Fruit fly (Drosophila melanogaster) Kc167 (cell line): Measurements from ENCODE around the gene Npc2h.

Experiments used
- Myc ChIP-seq: fragments of >200 bp; optimal IDR thresholded peaks from 2 replicates; lab custom pipeline; 2017; ENCODE audit warnings: missing external identifiers
- psq ChIP-seq: fragments of >200 bp; optimal IDR thresholded peaks from 2 replicates; lab custom pipeline; 2017; ENCODE audit warnings: missing external identifiers

- no peak for TF ChIP-seq Myc (lab: Kevin White, UChicago)
- TF ChIP-seq psq: no peak
Measured at dm6 chr3R:30782553-30782952, 36.5 kb upstream of the Npc2h start.
